Worm (Caenorhabditis elegans): ENCODE measurements around the gene K01B6.4.

ce11 chrIII:9337968-9338367 lies 40.7 kb upstream of the K01B6.4 start:
- TF ChIP-seq ceh-18 (tag; optimal IDR thresholded peaks at IDR 0.05) (no peak), T23F11.4 (GFP tag; optimal IDR thresholded peaks at IDR 0.05) (no peak), ceh-24 (tag; optimal IDR thresholded peaks at IDR 0.05) (no peak), fkh-10 (GFP tag; optimal IDR thresholded peaks at IDR 0.05) (no peak), dve-1 (tag; optimal IDR thresholded peaks at IDR 0.05) (no peak), hlh-8 (tag; optimal IDR thresholded peaks at IDR 0.05) (no peak), che-1 (tag; optimal IDR thresholded peaks at IDR 0.05) (no peak), pqm-1 (tag; optimal IDR thresholded peaks at IDR 0.05) (no peak), gmeb-2 (tag; optimal IDR thresholded peaks at IDR 0.05) (no peak), tbx-2 (tag; optimal IDR thresholded peaks at IDR 0.05) (no peak), K02D7.2 (tag; optimal IDR thresholded peaks at IDR 0.05) (no peak)
